Comparison of ENCODE assay signal across 1 worm cellular context in the genomic region with DNA sequence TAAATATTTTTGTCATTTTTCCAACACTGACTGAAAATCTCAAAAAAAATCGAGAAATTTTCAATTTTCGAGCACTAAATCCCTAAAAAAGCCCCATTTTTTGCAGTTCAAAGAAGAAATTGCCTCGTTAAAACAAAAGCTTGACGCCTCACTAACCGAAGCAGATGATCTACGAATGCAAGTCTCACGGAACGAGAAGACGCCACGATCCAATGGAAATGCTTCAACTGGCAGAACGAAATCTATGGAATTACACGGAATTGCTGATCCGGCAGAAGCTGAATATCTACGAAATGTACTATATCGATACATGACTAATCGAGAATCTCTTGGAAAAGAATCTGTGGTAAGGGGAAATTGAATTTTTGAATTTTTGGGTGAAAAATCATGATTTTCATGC.
TF ChIP-seq lines count a peak whose summit lies in the region.

No protein-coding gene starts in this region.

TF ChIP-seq in whole organism, late embryonic, 69 proteins besides CTCF, POLR2A, EP300 and RAD21 (continued from another document):
- TF ChIP-seq ceh-34 (tag; optimal IDR thresholded peaks at IDR 0.05; lab: Kevin White, UChicago): peak; percentile 17
- TF ChIP-seq hlh-6 (tag; optimal IDR thresholded peaks at IDR 0.05; lab: Kevin White, UChicago): no peak
- no peak for TF ChIP-seq ceh-22 (tag; optimal IDR thresholded peaks at IDR 0.05; lab: Kevin White, UChicago)
- TF ChIP-seq npax-4 (tag; optimal IDR thresholded peaks at IDR 0.05; lab: Kevin White, UChicago): no peak
- no peak for TF ChIP-seq pha-4 (tag; optimal IDR thresholded peaks at IDR 0.05; lab: Kevin White, UChicago)
- TF ChIP-seq ceh-2 (tag; optimal IDR thresholded peaks at IDR 0.05; lab: Kevin White, UChicago): peak; percentile 48
- TF ChIP-seq pat-9 (tag; optimal IDR thresholded peaks at IDR 0.05; lab: Kevin White, UChicago): no peak
- no peak for TF ChIP-seq hlh-13 (GFP tag; optimal IDR thresholded peaks at IDR 0.05; lab: Kevin White, UChicago)
- TF ChIP-seq che-1 (tag; optimal IDR thresholded peaks at IDR 0.05; lab: Kevin White, UChicago): no peak
- peak; percentile 10 for TF ChIP-seq rnt-1 (tag; optimal IDR thresholded peaks at IDR 0.05; lab: Kevin White, UChicago)
- TF ChIP-seq tbx-7 (tag; optimal IDR thresholded peaks at IDR 0.05; lab: Kevin White, UChicago): no peak
- no peak for TF ChIP-seq hlh-15 (tag; optimal IDR thresholded peaks at IDR 0.05; lab: Kevin White, UChicago)
- peak; percentile 52 for TF ChIP-seq tbx-2 (tag; optimal IDR thresholded peaks at IDR 0.05; lab: Kevin White, UChicago)
- TF ChIP-seq unc-55 (GFP tag; optimal IDR thresholded peaks at IDR 0.05; lab: Kevin White, UChicago): no peak
- no peak for TF ChIP-seq fkh-6 (tag; optimal IDR thresholded peaks at IDR 0.05; lab: Kevin White, UChicago)
- TF ChIP-seq hlh-30 (tag; optimal IDR thresholded peaks at IDR 0.05; lab: Kevin White, UChicago; ENCODE audit: insufficient read depth): no peak
- peak; percentile 29 for TF ChIP-seq lim-6 (tag; optimal IDR thresholded peaks at IDR 0.05; lab: Kevin White, UChicago)
- TF ChIP-seq pros-1 (tag; optimal IDR thresholded peaks at IDR 0.05; lab: Kevin White, UChicago): no peak
- no peak for TF ChIP-seq ceh-30 (tag; optimal IDR thresholded peaks at IDR 0.05; lab: Kevin White, UChicago)
- no peak for TF ChIP-seq eyg-1 (tag; optimal IDR thresholded peaks at IDR 0.05; lab: Kevin White, UChicago)
- TF ChIP-seq ceh-48 (tag; optimal IDR thresholded peaks at IDR 0.05; lab: Kevin White, UChicago): no peak
- TF ChIP-seq unc-3 (GFP tag; conservative IDR thresholded peaks at IDR 0.05; lab: Robert Waterston, UW): no peak
- no peak for TF ChIP-seq unc-3 (tag; optimal IDR thresholded peaks at IDR 0.05; lab: Kevin White, UChicago)
- no peak for TF ChIP-seq gmeb-2 (tag; optimal IDR thresholded peaks at IDR 0.05; lab: Kevin White, UChicago)
- TF ChIP-seq fkh-10 (GFP tag; optimal IDR thresholded peaks at IDR 0.05; lab: Kevin White, UChicago): no peak
- no peak for TF ChIP-seq pax-1 (tag; optimal IDR thresholded peaks at IDR 0.05; lab: Kevin White, UChicago)
- TF ChIP-seq pqm-1 (tag; optimal IDR thresholded peaks at IDR 0.05; lab: Kevin White, UChicago): no peak
- no peak for TF ChIP-seq sox-4 (tag; optimal IDR thresholded peaks at IDR 0.05; lab: Kevin White, UChicago)
- TF ChIP-seq C08G9.2 (tag; optimal IDR thresholded peaks at IDR 0.05; lab: Kevin White, UChicago): peak; percentile 54
- TF ChIP-seq madf-2 (tag; optimal IDR thresholded peaks at IDR 0.05; lab: Kevin White, UChicago): no peak
